Fruit fly (Drosophila melanogaster) whole organism, pupa: ENCODE data around the gene CG4073.

Experiments used
- CG10348 ChIP-seq: fragments of 200-800 bp; sonication (Bioruptor generic); IDR thresholded peaks from 2 replicates; pipeline ENCODE4 v1.3.6; 2022; ENCODE audit warnings: missing biosample characterization, missing genetic modification characterization
- D1 ChIP-seq: fragments of 200-800 bp; sonication (Bioruptor generic); optimal IDR thresholded peaks from 2 replicates; lab custom pipeline; 2018; ENCODE audit warnings: missing biosample characterization, mild to moderate bottlenecking, missing genetic modification characterization, moderate library complexity
- EcR ChIP-seq: fragments of 200-800 bp; sonication (Bioruptor generic); optimal IDR thresholded peaks from 3 replicates; lab custom pipeline; 2019; ENCODE audit warnings: missing biosample characterization, missing genetic modification characterization, mild to moderate bottlenecking, moderate library complexity, missing genetic modification reagents
- gl ChIP-seq: fragments of 200-800 bp; sonication (Bioruptor generic); optimal IDR thresholded peaks from 2 replicates; lab custom pipeline; 2018; ENCODE audit warnings: missing biosample characterization, mild to moderate bottlenecking, missing genetic modification characterization

- no peak for TF ChIP-seq gl (tag; lab: Kevin White, UChicago)
- no peak for TF ChIP-seq D1
- no peak for TF ChIP-seq CG10348 (GFP tag; lab: Robert Waterston, UW)
- no peak for TF ChIP-seq EcR (GFP tag; lab: Kevin White, UChicago)
Measured at dm6 chr3R:10673571-10673970, 41.0 kb upstream of the CG4073 start.
